Fruit fly (Drosophila melanogaster) whole organism: ENCODE data around the gene Smg6.

Source experiments
- CG8478 ChIP-seq: fragments of >200 bp; optimal IDR thresholded peaks from 2 replicates; lab custom pipeline; 2018; ENCODE audit warnings: inconsistent platforms
- Dll ChIP-seq: fragments of >200 bp; optimal IDR thresholded peaks from 2 replicates; lab custom pipeline; 2017
- pan ChIP-seq: fragments of >200 bp; optimal IDR thresholded peaks from 2 replicates; lab custom pipeline; 2017
- psq ChIP-seq: fragments of >200 bp; optimal IDR thresholded peaks from 2 replicates; lab custom pipeline; 2017
- usp ChIP-seq: fragments of >200 bp; optimal IDR thresholded peaks from 2 replicates; lab custom pipeline; 2017; ENCODE audit warnings: missing biosample characterization, missing genetic modification characterization, mixed read lengths

DNA sequence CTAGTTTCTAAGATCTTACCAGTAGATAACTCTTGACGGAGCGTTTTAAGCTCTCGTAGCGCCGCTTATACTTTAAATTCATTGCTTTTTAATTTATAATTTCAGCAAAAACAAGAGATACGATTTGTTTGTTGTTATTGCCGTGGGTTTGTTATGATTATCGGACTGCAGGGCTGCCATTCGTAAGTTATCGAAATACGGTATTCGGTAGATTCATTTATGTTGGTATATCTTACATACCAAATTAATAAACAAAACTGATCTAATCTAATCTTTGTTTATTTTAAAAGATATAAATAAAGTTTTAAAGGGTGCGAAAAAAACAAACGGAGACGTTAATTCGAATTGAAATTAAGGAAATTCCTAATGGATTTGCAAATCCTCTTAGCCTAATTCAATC lies 22.8 kb upstream of the Smg6 start, which contains the start of the genes CG31111 and stac:
- TF ChIP-seq CG8478 (no peak), pan (lab: Kevin White, UChicago) (no peak), usp (no peak), Dll (lab: Kevin White, UChicago) (no peak), psq (no peak)
